Worm (Caenorhabditis elegans) whole organism, early embryonic: ENCODE results near the gene T23B5.6.
"Not testable (repeated sequence)": the region's sequence is repeated elsewhere in the genome, so short reads cannot be mapped to it uniquely, and the experiment has no call there.

Experiments used
- B0310.2 ChIP-seq: sonication (generic microtip); optimal IDR thresholded peaks from 2 replicates; lab custom pipeline; 2016; ENCODE audit warnings: mild to moderate bottlenecking, missing genetic modification characterization, missing compliant biosample characterization
- F13C5.2 ChIP-seq: sonication (generic microtip); optimal IDR thresholded peaks from 2 replicates; lab custom pipeline; 2017; ENCODE audit warnings: mild to moderate bottlenecking, missing genetic modification characterization, inconsistent platforms, missing compliant biosample characterization
- aly-1 ChIP-seq: sonication (generic microtip); optimal IDR thresholded peaks from 2 replicates; lab custom pipeline; 2016; ENCODE audit warnings: missing genetic modification characterization, missing compliant biosample characterization
- ama-1 ChIP-seq: fragments of 150-350 bp; optimal IDR thresholded peaks from 2 replicates; lab custom pipeline; 2014
- ceh-13 ChIP-seq: fragments of 200-800 bp; sonication (Bioruptor generic); optimal IDR thresholded peaks from 2 replicates; lab custom pipeline; 2018; ENCODE audit warnings: mild to moderate bottlenecking, missing genetic modification characterization, missing compliant biosample characterization
- ceh-36 ChIP-seq: sonication (generic microtip); optimal IDR thresholded peaks from 2 replicates; lab custom pipeline; 2016; ENCODE audit warnings: missing genetic modification characterization, inconsistent platforms, missing compliant biosample characterization
- ets-7 ChIP-seq: sonication (generic microtip); optimal IDR thresholded peaks from 2 replicates; lab custom pipeline; 2016; ENCODE audit warnings: missing genotype, missing genetic modification characterization, missing compliant biosample characterization
- flt-1 ChIP-seq: fragments of 200-800 bp; sonication (Bioruptor generic); IDR thresholded peaks from 2 replicates; pipeline ENCODE4 v1.3.6; 2022; ENCODE audit warnings: missing genetic modification characterization, missing compliant biosample characterization
- hmbx-1 ChIP-seq: sonication (generic microtip); optimal IDR thresholded peaks from 2 replicates; lab custom pipeline; 2016; ENCODE audit warnings: mild to moderate bottlenecking, missing genetic modification characterization, missing compliant biosample characterization
- hmg-4 ChIP-seq: fragments of 200-800 bp; sonication (Bioruptor generic); optimal IDR thresholded peaks from 2 replicates; lab custom pipeline; 2018; ENCODE audit warnings: mild to moderate bottlenecking, missing genetic modification characterization, missing compliant biosample characterization
- hnd-1 ChIP-seq: sonication (generic microtip); optimal IDR thresholded peaks from 2 replicates; lab custom pipeline; 2016; ENCODE audit warnings: missing genetic modification characterization, missing compliant biosample characterization
- pes-1 ChIP-seq: fragments of 200-800 bp; sonication (Bioruptor generic); IDR thresholded peaks from 2 replicates; pipeline ENCODE4 v1.3.6; 2022; ENCODE audit warnings: missing genetic modification reagents, missing genetic modification characterization, missing compliant biosample characterization
- scrt-1 ChIP-seq: fragments of 200-800 bp; sonication (Bioruptor generic); IDR thresholded peaks from 2 replicates; pipeline ENCODE4 v1.3.6; 2022; ENCODE audit warnings: missing genetic modification characterization, missing compliant biosample characterization
- sea-1 ChIP-seq: fragments of 200-800 bp; sonication (Bioruptor generic); conservative IDR thresholded peaks from 2 replicates; pipeline ENCODE4 v1.3.6; 2022; ENCODE audit warnings: missing genetic modification characterization, missing compliant biosample characterization
- tbx-11 ChIP-seq: fragments of 200-800 bp; sonication (Bioruptor generic); IDR thresholded peaks from 2 replicates; pipeline ENCODE4 v1.3.6; 2022; ENCODE audit warnings: missing genetic modification characterization, missing compliant biosample characterization
- tbx-37 ChIP-seq: fragments of 200-800 bp; sonication (Bioruptor generic); conservative IDR thresholded peaks from 2 replicates; pipeline ENCODE4 v1.3.6; 2022; ENCODE audit warnings: missing genetic modification reagents, missing genetic modification characterization, missing compliant biosample characterization
- tra-4 ChIP-seq: sonication (generic microtip); optimal IDR thresholded peaks from 2 replicates; lab custom pipeline; 2017; ENCODE audit warnings: missing genetic modification characterization, missing compliant biosample characterization

Gene T23B5.6

DNA sequence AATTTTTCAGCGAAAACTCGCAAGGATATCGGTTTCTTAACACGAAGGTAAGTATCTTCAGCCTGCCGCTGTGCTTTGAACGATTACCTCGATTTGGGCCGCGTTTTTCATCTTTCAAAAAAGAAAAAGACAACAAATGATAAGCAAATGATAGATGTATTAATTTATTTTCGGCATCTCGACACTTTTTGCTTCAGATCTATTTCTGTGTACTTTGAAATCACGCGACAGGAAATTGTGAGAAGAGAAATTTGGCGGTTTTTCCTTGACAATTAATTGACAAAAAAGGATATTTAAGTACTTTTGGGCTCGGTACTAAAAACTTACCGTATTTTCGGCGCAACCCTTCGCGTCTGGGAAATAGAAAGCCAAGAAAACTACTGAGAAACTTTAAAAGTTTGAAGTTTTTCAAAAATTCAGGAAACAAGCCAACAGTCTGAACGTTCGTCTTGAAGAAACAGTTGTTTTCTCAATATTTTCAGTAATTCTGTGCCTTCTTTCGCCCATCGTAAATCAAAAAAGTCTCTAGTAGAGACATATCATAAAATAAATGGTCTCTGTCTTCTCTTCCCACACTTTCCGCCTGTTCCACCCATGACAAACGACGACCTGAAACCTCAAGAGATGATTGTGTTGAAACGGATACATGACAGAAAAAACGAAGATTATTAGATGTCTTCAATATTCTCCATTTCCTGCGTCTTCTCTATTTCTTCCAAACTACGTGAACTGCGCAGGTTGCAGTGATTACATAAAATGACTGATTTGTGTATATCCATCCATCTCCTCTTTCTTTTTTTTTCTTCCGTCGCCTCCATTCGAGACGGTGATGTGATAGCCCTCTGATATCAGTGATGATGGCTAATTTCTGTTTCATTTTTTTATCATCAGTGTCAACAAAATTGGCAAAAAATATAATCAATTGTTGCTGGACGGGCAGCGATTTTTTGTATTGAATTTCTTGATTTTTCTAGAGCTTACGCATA is 35.9 kb downstream of the T23B5.6 start:
- TF ChIP-seq hnd-1 (tag; lab: Kevin White, UChicago) = no peak
- TF ChIP-seq ceh-13 = no peak
- TF ChIP-seq tra-4 (tag; lab: Kevin White, UChicago) = no peak

DNA sequence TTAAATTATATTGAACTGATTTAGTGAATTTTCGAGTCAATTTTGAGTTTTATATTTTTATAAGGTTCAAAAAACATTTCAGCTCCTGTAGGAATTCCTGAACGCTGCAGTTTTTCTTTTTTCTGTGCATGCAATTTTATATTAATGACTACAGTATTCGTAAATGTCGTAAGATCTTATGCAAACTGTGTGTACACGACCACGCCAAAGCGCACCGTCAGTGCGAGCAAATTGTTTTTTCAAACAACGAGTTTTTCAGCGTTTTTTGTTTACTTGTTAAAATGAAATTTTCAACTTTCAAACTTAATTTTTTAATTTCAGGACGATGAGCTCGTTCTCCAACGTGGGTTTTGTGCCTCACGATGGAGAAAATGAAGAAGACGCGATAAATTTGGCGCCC is 36.9 kb downstream of the T23B5.6 start, which contains the start of gene vha-7:
Gene vha-7 (plus strand): TSS at position 326 of the 400 bp plus-strand sequence.
- TF ChIP-seq ama-1 (no peak), aly-1 (no peak), F13C5.2 (tag; lab: Kevin White, UChicago) (no peak), ceh-13 (no peak), tra-4 (tag; lab: Kevin White, UChicago) (no peak), hmbx-1 (tag; lab: Kevin White, UChicago) (no peak), sea-1 (GFP tag; lab: Robert Waterston, UW) (no peak), ceh-36 (no peak), B0310.2 (tag; lab: Kevin White, UChicago) (no peak), flt-1 (no peak)

DNA sequence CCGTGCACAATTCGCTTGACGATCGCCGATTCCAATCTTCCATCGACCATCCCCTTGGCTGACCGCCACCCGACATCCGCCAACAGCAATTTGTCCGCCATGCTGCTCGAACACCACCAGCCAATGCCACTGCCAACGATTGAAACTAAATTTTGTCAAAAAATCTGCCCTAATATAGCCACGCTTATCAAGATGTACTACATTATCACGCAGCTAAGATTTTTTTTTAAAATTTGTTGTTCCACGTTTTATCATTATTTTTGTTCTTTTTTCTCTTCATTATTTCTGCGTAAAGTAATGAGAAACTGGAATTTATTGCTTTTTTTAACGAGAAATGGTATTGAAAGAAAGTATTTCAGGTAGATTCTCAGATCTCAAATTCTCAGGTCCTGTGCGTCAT is 37.7 kb downstream of the T23B5.6 start, which contains the start of gene C26H9A.3:
Gene C26H9A.3 (minus strand): TSS at position 101 of the 400 bp plus-strand sequence.
- TF ChIP-seq hmbx-1 (tag; lab: Kevin White, UChicago); sea-1 (GFP tag; lab: Robert Waterston, UW); ceh-36: not testable (repeated sequence)

DNA sequence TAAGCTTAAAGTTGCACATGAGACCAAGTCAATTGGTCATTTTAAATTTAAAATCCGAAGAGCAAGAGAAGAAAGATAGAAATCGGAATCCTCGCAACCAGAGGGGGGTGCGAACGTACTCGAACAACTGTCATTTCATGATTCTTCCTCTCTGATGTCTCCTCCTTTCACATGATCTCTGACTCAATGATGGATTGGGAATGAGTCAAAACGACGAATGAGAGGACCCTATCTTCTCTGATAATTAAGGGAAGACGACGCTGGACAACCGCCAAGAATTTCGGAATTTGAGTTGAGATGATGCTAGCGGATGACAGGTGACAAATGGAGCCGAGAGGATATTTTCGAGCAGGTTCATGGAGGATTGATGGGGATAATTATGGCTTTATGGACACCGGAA is 39.7 kb downstream of the T23B5.6 start:
- TF ChIP-seq F13C5.2 (tag; lab: Kevin White, UChicago) = no peak
- no peak for TF ChIP-seq tbx-11 (GFP tag; lab: Robert Waterston, UW)
- TF ChIP-seq hnd-1 (tag; lab: Kevin White, UChicago) = no peak
- no peak for TF ChIP-seq ceh-13
- no peak for TF ChIP-seq ceh-36
- TF ChIP-seq B0310.2 (tag; lab: Kevin White, UChicago) = no peak
- TF ChIP-seq ama-1 = no peak
- no peak for TF ChIP-seq ets-7 (tag; lab: Kevin White, UChicago)
- no peak for TF ChIP-seq tbx-37 (GFP tag; lab: Robert Waterston, UW)
- no peak for TF ChIP-seq sea-1 (GFP tag; lab: Robert Waterston, UW)
- TF ChIP-seq hmg-4 (GFP tag; lab: Kevin White, UChicago) = no peak
- no peak for TF ChIP-seq tra-4 (tag; lab: Kevin White, UChicago)
- TF ChIP-seq pes-1 = no peak
- TF ChIP-seq scrt-1 = no peak
- TF ChIP-seq flt-1 = no peak
- TF ChIP-seq hmbx-1 (tag; lab: Kevin White, UChicago) = no peak
- TF ChIP-seq aly-1 = no peak

DNA sequence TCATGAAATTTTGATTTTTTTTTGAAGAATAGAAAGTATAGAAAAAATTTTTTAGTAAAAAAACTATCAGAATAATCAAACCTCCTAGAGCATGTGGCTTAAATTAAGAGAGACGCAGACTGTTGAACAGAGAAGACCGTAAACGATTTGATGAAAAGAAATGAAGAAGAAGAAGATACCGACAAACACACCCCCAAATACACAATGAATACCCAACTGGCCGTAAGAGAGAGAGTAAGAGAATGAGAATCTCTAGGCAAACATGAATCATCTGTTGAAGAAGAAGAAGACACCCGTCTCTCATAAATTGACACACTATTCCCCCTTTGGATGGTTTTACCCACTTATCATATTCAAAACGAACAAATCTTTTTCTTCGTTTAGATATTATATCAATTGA is 43.2 kb downstream of the T23B5.6 start:
- TF ChIP-seq ets-7 (tag; lab: Kevin White, UChicago) = no peak
- TF ChIP-seq ceh-36 = no peak
- no peak for TF ChIP-seq tra-4 (tag; lab: Kevin White, UChicago)
- TF ChIP-seq hmbx-1 (tag; lab: Kevin White, UChicago) = no peak
- TF ChIP-seq flt-1 = no peak
- TF ChIP-seq ceh-13 = no peak

DNA sequence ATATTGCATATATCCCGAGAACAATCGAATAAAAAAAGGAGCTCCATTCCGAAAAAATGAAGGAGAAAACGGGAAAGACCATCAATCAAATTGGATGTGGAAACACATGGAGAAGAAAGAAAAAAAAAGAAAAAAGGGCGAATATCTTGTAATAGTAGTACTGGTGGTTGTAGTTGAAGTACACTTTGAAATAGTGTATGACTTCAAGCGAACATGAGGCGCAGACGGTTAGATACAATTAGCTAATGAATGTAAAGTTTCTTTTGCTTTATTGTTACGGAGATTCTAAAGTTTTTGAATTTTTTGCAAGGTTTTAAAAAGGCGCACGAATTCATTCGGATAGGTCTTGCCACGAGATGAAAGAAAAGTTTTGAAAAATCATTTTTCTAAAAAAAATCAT is 44.6 kb downstream of the T23B5.6 start:
- no peak for TF ChIP-seq sea-1 (GFP tag; lab: Robert Waterston, UW)
- TF ChIP-seq hmbx-1 (tag; lab: Kevin White, UChicago) = no peak
- no peak for TF ChIP-seq ceh-13
- TF ChIP-seq ama-1 = no peak
- TF ChIP-seq ets-7 (tag; lab: Kevin White, UChicago) = no peak
- TF ChIP-seq ceh-36 = no peak
- TF ChIP-seq tbx-37 (GFP tag; lab: Robert Waterston, UW) = no peak
- TF ChIP-seq aly-1 = no peak
- no peak for TF ChIP-seq tbx-11 (GFP tag; lab: Robert Waterston, UW)
- TF ChIP-seq B0310.2 (tag; lab: Kevin White, UChicago) = no peak
- no peak for TF ChIP-seq hnd-1 (tag; lab: Kevin White, UChicago)

DNA sequence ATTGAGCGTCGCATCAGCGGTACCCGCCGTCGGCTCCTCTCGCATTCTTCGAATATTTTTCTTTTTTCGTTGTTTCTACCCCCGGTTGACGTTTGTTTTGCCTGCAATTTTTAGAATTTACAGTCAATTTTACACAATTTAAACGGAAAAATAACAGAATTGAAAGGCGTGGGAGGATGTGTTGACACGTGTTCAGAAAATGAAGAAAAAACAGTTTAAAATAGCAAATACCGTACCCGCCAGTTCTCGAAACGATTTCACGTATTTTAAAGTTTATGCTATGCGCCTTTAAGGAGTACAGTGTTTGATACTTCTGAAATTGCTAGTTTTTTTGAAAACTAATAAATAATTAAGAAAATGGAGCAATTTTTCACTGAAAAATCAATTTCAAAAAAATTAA is 46.1 kb downstream of the T23B5.6 start, which contains the start of gene ark-1:
Gene ark-1 (minus strand): TSS at position 101 of the 400 bp plus-strand sequence.
- TF ChIP-seq flt-1 (no peak), tra-4 (tag; lab: Kevin White, UChicago) (no peak), B0310.2 (tag; lab: Kevin White, UChicago) (no peak), aly-1 (no peak), ceh-36 (no peak), ceh-13 (no peak), tbx-11 (GFP tag; lab: Robert Waterston, UW) (no peak), pes-1 (no peak), F13C5.2 (tag; lab: Kevin White, UChicago) (no peak), hmg-4 (GFP tag; lab: Kevin White, UChicago) (no peak), scrt-1 (no peak), ets-7 (tag; lab: Kevin White, UChicago) (no peak), tbx-37 (GFP tag; lab: Robert Waterston, UW) (no peak), hnd-1 (tag; lab: Kevin White, UChicago) (no peak)
